Fruit fly (Drosophila melanogaster) whole organism, embryonic: ENCODE measurements around the gene cnir.
A peak's percentile ranks its signal among the peaks of the same experiment; 100 is the strongest.

Source experiments
- CG11085 ChIP-seq: fragments of 200-800 bp; sonication (Bioruptor generic); IDR thresholded peaks from 2 replicates; pipeline ENCODE4 v1.3.6; 2022; ENCODE audit warnings: missing biosample characterization, missing genetic modification characterization
- crc ChIP-seq: fragments of 200-800 bp; sonication (Bioruptor generic); optimal IDR thresholded peaks from 2 replicates; lab custom pipeline; 2016; ENCODE audit warnings: missing biosample characterization, missing genetic modification characterization
- oc ChIP-seq: fragments of 200-800 bp; sonication (Bioruptor generic); optimal IDR thresholded peaks from 2 replicates; lab custom pipeline; 2018; ENCODE audit warnings: missing biosample characterization, mild to moderate bottlenecking, missing genetic modification characterization, moderate library complexity

DNA sequence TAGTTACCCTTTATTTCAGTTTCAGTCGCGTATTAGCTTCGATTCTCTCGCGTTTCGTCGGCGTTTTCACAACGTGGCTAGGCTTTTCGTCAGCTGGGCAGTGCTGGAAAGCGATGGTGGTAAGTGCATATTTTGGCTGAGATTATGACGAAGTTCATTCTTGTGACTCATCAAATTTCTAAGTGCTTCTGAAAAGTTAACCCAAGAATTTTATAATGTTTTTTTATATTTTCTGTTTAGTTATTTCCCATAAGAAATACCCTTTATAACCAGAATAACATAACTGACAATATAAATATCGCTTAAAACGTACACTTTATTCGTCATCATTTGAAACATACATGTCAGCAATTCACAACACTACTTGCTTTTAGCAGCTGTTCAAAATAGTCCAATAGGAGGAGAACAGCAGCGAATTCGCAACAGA is 2.4 kb downstream of the cnir start, which contains the start of the genes CG17260 and SerRS:
- TF ChIP-seq oc: no peak
- peak; percentile 88 for TF ChIP-seq crc
- TF ChIP-seq CG11085 (GFP tag; lab: Robert Waterston, UW): peak; percentile 92
